Worm (Caenorhabditis elegans) whole organism, L4/young adult: ENCODE results near the gene Y69A2AR.12.

Experiments
- W03F9.2 ChIP-seq: fragments of 150-350 bp; optimal IDR thresholded peaks from 2 replicates; lab custom pipeline; 2014; ENCODE audit warnings: missing biosample characterization, missing genetic modification characterization
- dao-5 ChIP-seq: sonication (generic microtip); optimal IDR thresholded peaks from 2 replicates; lab custom pipeline; 2016; ENCODE audit warnings: missing genotype, missing genetic modification characterization, moderate library complexity, missing compliant biosample characterization
- him-1 ChIP-seq: sonication (generic microtip); optimal IDR thresholded peaks from 2 replicates; lab custom pipeline; 2016; ENCODE audit warnings: missing genotype, missing genetic modification reagents, missing genetic modification characterization, missing compliant biosample characterization

ce11 chrIV:2613754-2614244 is 45.4 kb downstream of the Y69A2AR.12 start, which contains the start of gene daao-1:
- TF ChIP-seq W03F9.2 (no peak), dao-5 (tag; lab: Kevin White, UChicago) (no peak), him-1 (tag; lab: Kevin White, UChicago) (no peak)
